Fruit fly (Drosophila melanogaster): ENCODE data around the gene CG9147.

CG9147 gene

dm6 chr2L:6065823-6066222 is at the start of gene CG9147, which contains the start of gene Fbw5 (continued):
- TF ChIP-seq CG18011 (GFP tag; optimal IDR thresholded peaks at IDR 0.05) = peak; percentile 93
- peak; percentile 100 for TF ChIP-seq ci (GFP tag; IDR thresholded peaks at IDR 0.05)
- peak; percentile 98 for TF ChIP-seq CG10267 (tag; optimal IDR thresholded peaks at IDR 0.05)
- peak; percentile 96 for TF ChIP-seq CG17612 (GFP tag; IDR thresholded peaks at IDR 0.05)
- peak in 1 of 3 experiments; percentile 100 for TF ChIP-seq lola (GFP tag; optimal IDR thresholded peaks at IDR 0.05)
- peak; percentile 98 for TF ChIP-seq Neu2 (GFP tag; optimal IDR thresholded peaks at IDR 0.05; ENCODE audit: borderline replicate concordance)
- TF ChIP-seq Camta (GFP tag; optimal IDR thresholded peaks at IDR 0.05) = peak; percentile 100
- TF ChIP-seq YL-1 (GFP tag; optimal IDR thresholded peaks at IDR 0.05) = peak; percentile 100
- no peak; the same call in 1 of the 2 replicates for TF ChIP-seq ato (GFP tag; IDR thresholded peaks at IDR 0.05; ENCODE audit: partially characterized antibody)
- TF ChIP-seq CkIIα-i1 (GFP tag; IDR thresholded peaks at IDR 0.05) = peak; percentile 96
- peak in 1 of 2 experiments; percentile 70 for TF ChIP-seq eve (GFP tag; optimal IDR thresholded peaks at IDR 0.05)
- TF ChIP-seq CG5180 (GFP tag; optimal IDR thresholded peaks at IDR 0.05) = peak; percentile 90
- TF ChIP-seq gcm2 (GFP tag; optimal IDR thresholded peaks at IDR 0.05) = peak; percentile 98
- peak; percentile 99 for TF ChIP-seq Optix (GFP tag; IDR thresholded peaks at IDR 0.05)
- peak; percentile 99 for TF ChIP-seq H15 (GFP tag; IDR thresholded peaks at IDR 0.05)
- TF ChIP-seq unc-4 (GFP tag; IDR thresholded peaks at IDR 0.05; ENCODE audit: partially characterized antibody) = peak; percentile 59
- TF ChIP-seq CG9797 (GFP tag; optimal IDR thresholded peaks at IDR 0.05) = peak; percentile 56
- TF ChIP-seq CG8478 (optimal IDR thresholded peaks at IDR 0.05) = no peak
- TF ChIP-seq slp2 (GFP tag; optimal IDR thresholded peaks at IDR 0.05) = peak; percentile 99
- TF ChIP-seq rib (GFP tag; IDR thresholded peaks at IDR 0.05) = peak; percentile 99
- peak; percentile 99 for TF ChIP-seq wor (GFP tag; IDR thresholded peaks at IDR 0.05)
- TF ChIP-seq ranshi (GFP tag; IDR thresholded peaks at IDR 0.05) = peak; percentile 100
- peak; percentile 98 for TF ChIP-seq CG14710 (tag; optimal IDR thresholded peaks at IDR 0.05)
- peak; percentile 92 for TF ChIP-seq CG15073 (GFP tag; optimal IDR thresholded peaks at IDR 0.05)
- TF ChIP-seq Dek (tag; optimal IDR thresholded peaks at IDR 0.05) = peak; percentile 100
- TF ChIP-seq CG8359 (GFP tag; optimal IDR thresholded peaks at IDR 0.05; ENCODE audit: borderline replicate concordance) = peak; percentile 90
- peak; percentile 98 for TF ChIP-seq Fer1 (GFP tag; optimal IDR thresholded peaks at IDR 0.05)
- TF ChIP-seq CG9876 (GFP tag; optimal IDR thresholded peaks at IDR 0.05) = peak; percentile 98
- peak; percentile 100 for TF ChIP-seq az2 (GFP tag; optimal IDR thresholded peaks at IDR 0.05)
- no peak for TF ChIP-seq yki (optimal IDR thresholded peaks at IDR 0.05)
- peak; percentile 99 for TF ChIP-seq CG14441 (GFP tag; IDR thresholded peaks at IDR 0.05)
- peak; percentile 99 for TF ChIP-seq CG11504 (tag; optimal IDR thresholded peaks at IDR 0.05)
- TF ChIP-seq CG12391 (tag; optimal IDR thresholded peaks at IDR 0.05) = peak; percentile 100
- TF ChIP-seq CoRest (tag; optimal IDR thresholded peaks at IDR 0.05) = peak; percentile 100
- TF ChIP-seq CG2129 (GFP tag; IDR thresholded peaks at IDR 0.05; ENCODE audit: partially characterized antibody) = no peak
- peak; percentile 100 for TF ChIP-seq CG17385 (GFP tag; optimal IDR thresholded peaks at IDR 0.05)
- peak; percentile 99 for TF ChIP-seq CG10979 (tag; optimal IDR thresholded peaks at IDR 0.05)
- peak; percentile 99 for TF ChIP-seq salm (tag; optimal IDR thresholded peaks at IDR 0.05)
- peak; percentile 92 for TF ChIP-seq CG14965 (GFP tag; optimal IDR thresholded peaks at IDR 0.05; ENCODE audit: borderline replicate concordance)
- TF ChIP-seq Six4 (GFP tag; optimal IDR thresholded peaks at IDR 0.05) = peak; percentile 99
- TF ChIP-seq slou (GFP tag; optimal IDR thresholded peaks at IDR 0.05) = peak; percentile 99
- peak; percentile 99 for TF ChIP-seq tup (GFP tag; optimal IDR thresholded peaks at IDR 0.05)
- TF ChIP-seq lov (optimal IDR thresholded peaks at IDR 0.05) = no peak
- peak; percentile 99 for TF ChIP-seq lov (GFP tag; IDR thresholded peaks at IDR 0.05)
- TF ChIP-seq hth (optimal IDR thresholded peaks at IDR 0.05) = no peak
- TF ChIP-seq Myb (GFP tag; optimal IDR thresholded peaks at IDR 0.05) = peak; percentile 95
- 0 out of 3 replicates have a peak, but pooled peaks have one; percentile 20 for TF ChIP-seq knrl (GFP tag; IDR thresholded peaks at IDR 0.05; ENCODE audit: partially characterized antibody)
- TF ChIP-seq CG9817 (tag; optimal IDR thresholded peaks at IDR 0.05) = peak; percentile 99
- peak; percentile 99 for TF ChIP-seq ems (GFP tag; optimal IDR thresholded peaks at IDR 0.05)
- TF ChIP-seq sima (GFP tag; optimal IDR thresholded peaks at IDR 0.05) = peak; percentile 99
- TF ChIP-seq Awh (GFP tag; IDR thresholded peaks at IDR 0.05) = peak; percentile 99

Data from whole organism, embryonic.